Worm (Caenorhabditis elegans) whole organism, L2 larva: ENCODE data around the gene chil-14.

Experiments
- Y55F3AM.14 ChIP-seq: fragments of 200-800 bp; sonication (Bioruptor generic); optimal IDR thresholded peaks from 2 replicates; lab custom pipeline; 2018; ENCODE audit warnings: mild to moderate bottlenecking, missing genetic modification characterization, missing compliant biosample characterization
- ZK546.5 ChIP-seq: sonication (generic microtip); optimal IDR thresholded peaks from 2 replicates; lab custom pipeline; 2017; ENCODE audit warnings: missing biosample characterization, missing genetic modification characterization
- blmp-1 ChIP-seq: sonication (generic microtip); optimal IDR thresholded peaks from 2 replicates; lab custom pipeline; 2017; ENCODE audit warnings: missing genetic modification characterization, mild to moderate bottlenecking, missing compliant biosample characterization, antibody characterized with exemption, moderate library complexity; ENCODE audit not compliant: insufficient read depth
- elt-3 ChIP-seq: sonication (generic microtip); optimal IDR thresholded peaks from 2 replicates; lab custom pipeline; 2017; ENCODE audit warnings: missing biosample characterization, missing genetic modification characterization
- fos-1 ChIP-seq: fragments of 150-350 bp; optimal IDR thresholded peaks from 2 replicates; lab custom pipeline; 2014; ENCODE audit warnings: missing biosample characterization, missing genetic modification characterization
- lin-39 ChIP-seq: fragments of 150-350 bp; optimal IDR thresholded peaks from 2 replicates; lab custom pipeline; 2014; ENCODE audit warnings: missing biosample characterization, missing genetic modification reagents, missing genetic modification characterization
- lsy-2 ChIP-seq, 2 experiments: fragments of 150-350 bp in 1 of 2; sonication (generic microtip) in 1 of 2; optimal IDR thresholded peaks; 2 replicates each; lab custom pipeline; 2014 to 2017; ENCODE audit warnings: missing biosample characterization in 2 of 2, missing genetic modification characterization in 2 of 2
- mdl-1 ChIP-seq, 2 experiments: fragments of 150-350 bp in 1 of 2; sonication (generic microtip) in 1 of 2; optimal IDR thresholded peaks; 2 replicates each; lab custom pipeline; 2017; ENCODE audit warnings: missing biosample characterization in 2 of 2, missing genetic modification characterization in 2 of 2
- nhr-10 ChIP-seq: sonication (generic microtip); optimal IDR thresholded peaks from 2 replicates; lab custom pipeline; 2017; ENCODE audit warnings: missing biosample characterization, missing genetic modification characterization
- nhr-11 ChIP-seq: fragments of 150-350 bp; optimal IDR thresholded peaks from 2 replicates; lab custom pipeline; 2014; ENCODE audit warnings: missing biosample characterization, missing genetic modification characterization
- nhr-237 ChIP-seq: fragments of 150-350 bp; optimal IDR thresholded peaks from 2 replicates; lab custom pipeline; 2014; ENCODE audit warnings: missing biosample characterization, missing genetic modification characterization
- nhr-6 ChIP-seq: fragments of 150-350 bp; optimal IDR thresholded peaks from 2 replicates; lab custom pipeline; 2014; ENCODE audit warnings: missing biosample characterization, missing genetic modification characterization
- skn-1 ChIP-seq: sonication (generic microtip); optimal IDR thresholded peaks from 2 replicates; lab custom pipeline; 2017; ENCODE audit warnings: missing biosample characterization, missing genetic modification characterization
- ztf-11 ChIP-seq: sonication (generic microtip); optimal IDR thresholded peaks from 2 replicates; lab custom pipeline; 2017; ENCODE audit warnings: missing biosample characterization, missing genetic modification characterization

- TF ChIP-seq mdl-1 (tag; optimal IDR thresholded peaks at IDR 0.05; lab: Kevin White, UChicago) (no peak), nhr-6 (tag; lab: Kevin White, UChicago) (no peak), skn-1 (no peak), lin-39 (tag; lab: Kevin White, UChicago) (no peak), nhr-237 (no peak), lsy-2 (tag; optimal IDR thresholded peaks at IDR 0.05; lab: Kevin White, UChicago) (no peak), fos-1 (tag; lab: Kevin White, UChicago) (no peak), blmp-1 (tag; lab: Kevin White, UChicago) (no peak), elt-3 (no peak), ztf-11 (tag; lab: Kevin White, UChicago) (no peak), nhr-11 (no peak), ZK546.5 (tag; lab: Kevin White, UChicago) (no peak), nhr-10 (tag; lab: Kevin White, UChicago) (no peak), Y55F3AM.14 (no peak)
Measured at ce11 chrV:1445081-1445480, 9.8 kb upstream of the chil-14 start, which contains the start of gene cnc-5.
